Fruit fly (Drosophila melanogaster) whole organism, prepupa: ENCODE measurements around the gene CG10147.

Experiments
- Blimp-1 ChIP-seq: fragments of 200-800 bp; sonication (Bioruptor generic); optimal IDR thresholded peaks from 3 replicates; lab custom pipeline; 2017; ENCODE audit warnings: missing biosample characterization, missing genetic modification characterization, mild to moderate bottlenecking, moderate library complexity, missing genetic modification reagents
- CG10631 ChIP-seq: fragments of 200-800 bp; sonication (Bioruptor generic); optimal IDR thresholded peaks from 2 replicates; lab custom pipeline; 2016; ENCODE audit warnings: missing biosample characterization, missing genetic modification characterization
- CG10669 ChIP-seq: fragments of 200-800 bp; sonication (Bioruptor generic); optimal IDR thresholded peaks from 3 replicates; lab custom pipeline; 2018; ENCODE audit warnings: missing biosample characterization, mild to moderate bottlenecking, missing genetic modification characterization, moderate library complexity
- CG11294 ChIP-seq: fragments of 200-800 bp; sonication (Bioruptor generic); IDR thresholded peaks from 2 replicates; pipeline ENCODE4 v1.3.6; 2022; ENCODE audit warnings: missing biosample characterization, missing genetic modification characterization
- CG11762 ChIP-seq: fragments of 200-800 bp; sonication (Bioruptor generic); optimal IDR thresholded peaks from 3 replicates; lab custom pipeline; 2016; ENCODE audit warnings: missing biosample characterization, missing genetic modification characterization; ENCODE audit not compliant: insufficient read depth
- CG11902 ChIP-seq: fragments of 200-800 bp; sonication (Bioruptor generic); optimal IDR thresholded peaks from 3 replicates; lab custom pipeline; 2016; ENCODE audit warnings: missing biosample characterization, missing genetic modification characterization
- CG15336 ChIP-seq: fragments of 200-800 bp; sonication (Bioruptor generic); IDR thresholded peaks from 2 replicates; pipeline ENCODE4 v1.3.6; 2022; ENCODE audit warnings: missing biosample characterization, missing genetic modification characterization
- CG1621 ChIP-seq: fragments of 200-800 bp; sonication (Bioruptor generic); optimal IDR thresholded peaks from 3 replicates; lab custom pipeline; 2018; ENCODE audit warnings: missing biosample characterization, mild to moderate bottlenecking, missing genetic modification characterization
- CG16779 ChIP-seq: fragments of 200-800 bp; sonication (Bioruptor generic); optimal IDR thresholded peaks from 3 replicates; lab custom pipeline; 2017; ENCODE audit warnings: missing biosample characterization, mild to moderate bottlenecking, missing genetic modification characterization
- CG3032 ChIP-seq: fragments of 200-800 bp; optimal IDR thresholded peaks from 2 replicates; lab custom pipeline; 2019; ENCODE audit warnings: missing biosample characterization, mild to moderate bottlenecking, missing genetic modification characterization, moderate library complexity
- CG31627 ChIP-seq: fragments of 200-800 bp; sonication (Bioruptor generic); optimal IDR thresholded peaks from 3 replicates; lab custom pipeline; 2016; ENCODE audit warnings: missing biosample characterization, missing genetic modification characterization
- CG32006 ChIP-seq: fragments of 200-800 bp; sonication (Bioruptor generic); optimal IDR thresholded peaks from 3 replicates; lab custom pipeline; 2017; ENCODE audit warnings: missing biosample characterization, mild to moderate bottlenecking, missing genetic modification characterization
- CG34406 ChIP-seq: fragments of 200-800 bp; sonication (Bioruptor generic); optimal IDR thresholded peaks from 3 replicates; lab custom pipeline; 2016; ENCODE audit warnings: missing biosample characterization, missing genetic modification characterization
- CG4318 ChIP-seq: fragments of 200-800 bp; sonication (Bioruptor generic); optimal IDR thresholded peaks from 3 replicates; lab custom pipeline; 2017; ENCODE audit warnings: missing biosample characterization, mild to moderate bottlenecking, missing genetic modification characterization
- CG6163 ChIP-seq: fragments of 200-800 bp; sonication (Bioruptor generic); IDR thresholded peaks from 3 replicates; pipeline ENCODE4 v1.3.6; 2022; ENCODE audit warnings: missing biosample characterization, missing genetic modification characterization
- CG6276 ChIP-seq: fragments of 200-800 bp; sonication (Bioruptor generic); optimal IDR thresholded peaks from 2 replicates; lab custom pipeline; 2017; ENCODE audit warnings: missing biosample characterization, mild to moderate bottlenecking, missing genetic modification characterization
- CG6792 ChIP-seq: fragments of 200-800 bp; sonication (Bioruptor generic); optimal IDR thresholded peaks from 3 replicates; lab custom pipeline; 2016; ENCODE audit warnings: missing biosample characterization, missing genetic modification characterization
- CG6808 ChIP-seq: fragments of 200-800 bp; sonication (Bioruptor generic); optimal IDR thresholded peaks from 3 replicates; lab custom pipeline; 2017; ENCODE audit warnings: missing biosample characterization, missing genetic modification characterization, mild to moderate bottlenecking, moderate library complexity, missing genetic modification reagents
- CG6854 ChIP-seq: fragments of 200-800 bp; sonication (Bioruptor generic); optimal IDR thresholded peaks from 2 replicates; lab custom pipeline; 2017; ENCODE audit warnings: missing biosample characterization, mild to moderate bottlenecking, missing genetic modification characterization
- CG7368 ChIP-seq: fragments of 200-800 bp; sonication (Bioruptor generic); optimal IDR thresholded peaks from 3 replicates; lab custom pipeline; 2016; ENCODE audit warnings: missing biosample characterization, missing genetic modification characterization
- CG8119 ChIP-seq: fragments of 200-800 bp; sonication (Bioruptor generic); IDR thresholded peaks from 3 replicates; pipeline ENCODE4 v1.3.6; 2022; ENCODE audit warnings: missing biosample characterization, missing genetic modification characterization
- CG8319 ChIP-seq: fragments of 200-800 bp; sonication (Bioruptor generic); optimal IDR thresholded peaks from 3 replicates; lab custom pipeline; 2016; ENCODE audit warnings: missing biosample characterization, missing genetic modification characterization
- CG9139 ChIP-seq: fragments of 200-800 bp; sonication (Bioruptor generic); optimal IDR thresholded peaks from 3 replicates; lab custom pipeline; 2017; ENCODE audit warnings: missing biosample characterization, mild to moderate bottlenecking, missing genetic modification characterization
- Eip75B ChIP-seq: fragments of 200-800 bp; sonication (Bioruptor generic); optimal IDR thresholded peaks from 3 replicates; lab custom pipeline; 2016; ENCODE audit warnings: missing biosample characterization, missing genetic modification characterization
- Eip78C ChIP-seq: fragments of 200-800 bp; sonication (Bioruptor generic); peaks from one replicate; lab custom pipeline; 2016; ENCODE audit warnings: missing biosample characterization, missing genetic modification characterization
- Eip93F ChIP-seq: fragments of 200-800 bp; sonication (Bioruptor generic); optimal IDR thresholded peaks from 2 replicates; lab custom pipeline; 2016; ENCODE audit warnings: missing biosample characterization, mild to moderate bottlenecking, missing genetic modification characterization
- Ets21C ChIP-seq: fragments of 200-800 bp; sonication (Bioruptor generic); optimal IDR thresholded peaks from 3 replicates; lab custom pipeline; 2016; ENCODE audit warnings: missing biosample characterization, missing genetic modification characterization
- Ets96B ChIP-seq: fragments of 200-800 bp; optimal IDR thresholded peaks from 2 replicates; lab custom pipeline; 2019; ENCODE audit warnings: missing biosample characterization, mild to moderate bottlenecking, missing genetic modification characterization, moderate library complexity
- Gug ChIP-seq: fragments of 200-800 bp; sonication (Bioruptor generic); IDR thresholded peaks from 2 replicates; pipeline ENCODE4 v1.3.6; 2022; ENCODE audit warnings: missing biosample characterization, missing genetic modification characterization
- Hr38 ChIP-seq: sonication (Bioruptor generic); optimal IDR thresholded peaks from 2 replicates; lab custom pipeline; 2016; ENCODE audit warnings: missing biosample characterization, missing genetic modification characterization
- Hr39 ChIP-seq: fragments of 200-800 bp; sonication (Bioruptor generic); optimal IDR thresholded peaks from 2 replicates; lab custom pipeline; 2016; ENCODE audit warnings: missing biosample characterization, missing genetic modification characterization
- Lpt ChIP-seq: fragments of 200-800 bp; sonication (Bioruptor generic); optimal IDR thresholded peaks from 3 replicates; lab custom pipeline; 2016; ENCODE audit warnings: missing biosample characterization, missing genetic modification characterization
- Met ChIP-seq: fragments of 200-800 bp; sonication (Bioruptor generic); optimal IDR thresholded peaks from 3 replicates; lab custom pipeline; 2016; ENCODE audit warnings: missing biosample characterization, missing genetic modification characterization
- Smox ChIP-seq: fragments of 200-800 bp; sonication (Bioruptor generic); optimal IDR thresholded peaks from 3 replicates; lab custom pipeline; 2016; ENCODE audit warnings: missing biosample characterization, missing genetic modification characterization
- Sox14 ChIP-seq: fragments of 200-800 bp; sonication (Bioruptor generic); optimal IDR thresholded peaks from 3 replicates; lab custom pipeline; 2016; ENCODE audit warnings: missing biosample characterization, missing genetic modification characterization
- Sox15 ChIP-seq: fragments of 200-800 bp; sonication (Bioruptor generic); optimal IDR thresholded peaks from 3 replicates; lab custom pipeline; 2016; ENCODE audit warnings: missing biosample characterization, missing genetic modification characterization
- achi ChIP-seq: fragments of 200-800 bp; sonication (Bioruptor generic); optimal IDR thresholded peaks from 3 replicates; lab custom pipeline; 2016; ENCODE audit warnings: missing biosample characterization, missing genetic modification characterization
- acj6 ChIP-seq: fragments of 200-800 bp; sonication (Bioruptor generic); optimal IDR thresholded peaks from 3 replicates; lab custom pipeline; 2016; ENCODE audit warnings: missing biosample characterization, missing genetic modification characterization
- dac ChIP-seq: fragments of 200-800 bp; sonication (Bioruptor generic); optimal IDR thresholded peaks from 2 replicates; lab custom pipeline; 2017; ENCODE audit warnings: missing biosample characterization, mild to moderate bottlenecking, missing genetic modification characterization
- dsx ChIP-seq: fragments of 200-800 bp; optimal IDR thresholded peaks from 3 replicates; lab custom pipeline; 2019; ENCODE audit warnings: missing biosample characterization, mild to moderate bottlenecking, missing genetic modification characterization, moderate library complexity; ENCODE audit not compliant: poor library complexity, severe bottlenecking
- eg ChIP-seq: fragments of 200-800 bp; sonication (Bioruptor generic); IDR thresholded peaks from 3 replicates; pipeline ENCODE4 v1.3.6; 2022; ENCODE audit warnings: missing biosample characterization, missing genetic modification characterization
- esn ChIP-seq: fragments of 200-800 bp; sonication (Bioruptor generic); optimal IDR thresholded peaks from 2 replicates; lab custom pipeline; 2016; ENCODE audit warnings: missing biosample characterization, mild to moderate bottlenecking, missing genetic modification characterization, moderate library complexity
- fd59A ChIP-seq: fragments of 200-800 bp; sonication (Bioruptor generic); optimal IDR thresholded peaks from 2 replicates; lab custom pipeline; 2017; ENCODE audit warnings: missing biosample characterization, mild to moderate bottlenecking, missing genetic modification characterization, missing genetic modification reagents
- fd85E ChIP-seq: fragments of 200-800 bp; sonication (Bioruptor generic); optimal IDR thresholded peaks from 3 replicates; lab custom pipeline; 2016; ENCODE audit warnings: missing biosample characterization, missing genetic modification characterization
- fkh ChIP-seq: fragments of 200-800 bp; sonication (Bioruptor generic); optimal IDR thresholded peaks from 3 replicates; lab custom pipeline; 2017; ENCODE audit warnings: missing biosample characterization, mild to moderate bottlenecking, missing genetic modification characterization, moderate library complexity
- lz ChIP-seq: fragments of 200-800 bp; sonication (Bioruptor generic); optimal IDR thresholded peaks from 3 replicates; lab custom pipeline; 2016; ENCODE audit warnings: missing biosample characterization, missing genetic modification characterization
- net ChIP-seq: fragments of 200-800 bp; sonication (Bioruptor generic); optimal IDR thresholded peaks from 3 replicates; lab custom pipeline; 2016; ENCODE audit warnings: missing biosample characterization, missing genetic modification characterization
- pdm3 ChIP-seq: fragments of 200-800 bp; sonication (Bioruptor generic); optimal IDR thresholded peaks from 3 replicates; lab custom pipeline; 2016; ENCODE audit warnings: missing biosample characterization, missing genetic modification characterization
- salr ChIP-seq, 2 experiments: fragments of 200-800 bp; sonication (Bioruptor generic); optimal IDR thresholded peaks; 3 replicates each; lab custom pipeline; 2016 to 2018; ENCODE audit warnings: missing biosample characterization in 2 of 2, missing genetic modification characterization in 2 of 2, mild to moderate bottlenecking in 1 of 2
- spab ChIP-seq: fragments of 200-800 bp; sonication (Bioruptor generic); optimal IDR thresholded peaks from 2 replicates; lab custom pipeline; 2017; ENCODE audit warnings: missing biosample characterization, mild to moderate bottlenecking, missing genetic modification characterization, missing genetic modification reagents
- topi ChIP-seq: fragments of 200-800 bp; sonication (Bioruptor generic); optimal IDR thresholded peaks from 3 replicates; lab custom pipeline; 2016; ENCODE audit warnings: missing biosample characterization, missing genetic modification characterization
- vri ChIP-seq: fragments of 200-800 bp; sonication (Bioruptor generic); optimal IDR thresholded peaks from 3 replicates; lab custom pipeline; 2016; ENCODE audit warnings: missing biosample characterization, mild to moderate bottlenecking, missing genetic modification characterization

The CG10147 gene

dm6 chr3L:6488405-6488804 is at the start of gene CG10147, which contains the start of gene Bulli:
Gene CG10147, minus strand, starts transcription at chr3L:6488424.
Gene Bulli, plus strand, starts transcription at chr3L:6488681.
- peak; percentile 77 for TF ChIP-seq Blimp-1 (GFP tag; lab: Kevin White, UChicago)
- peak; percentile 91 for TF ChIP-seq CG34406 (GFP tag; lab: Kevin White, UChicago)
- TF ChIP-seq CG6792 (GFP tag; lab: Kevin White, UChicago), result peak; percentile 89
- peak; percentile 81 for TF ChIP-seq fd85E (GFP tag; lab: Kevin White, UChicago)
- TF ChIP-seq topi, result peak; percentile 94
- TF ChIP-seq dac, result peak; percentile 84
- peak; percentile 92 for TF ChIP-seq dsx (GFP tag; lab: Kevin White, UChicago)
- peak; percentile 96 for TF ChIP-seq CG10631 (GFP tag; lab: Kevin White, UChicago)
- TF ChIP-seq salr (GFP tag; optimal IDR thresholded peaks at IDR 0.05; lab: Kevin White, UChicago), result peak; percentile 83 to 94
- peak; percentile 96 for TF ChIP-seq Smox (GFP tag; lab: Kevin White, UChicago)
- TF ChIP-seq CG6854 (GFP tag; lab: Kevin White, UChicago), result peak; percentile 80
- TF ChIP-seq spab (GFP tag; lab: Kevin White, UChicago), result peak; percentile 84
- TF ChIP-seq Met (GFP tag; lab: Kevin White, UChicago), result peak; percentile 95
- TF ChIP-seq CG8319 (GFP tag; lab: Kevin White, UChicago), result peak; percentile 92
- peak; percentile 81 for TF ChIP-seq CG9139 (GFP tag; lab: Kevin White, UChicago)
- TF ChIP-seq CG32006 (GFP tag; lab: Kevin White, UChicago), result peak; percentile 95
- TF ChIP-seq Gug (GFP tag; lab: Robert Waterston, UW), result peak; percentile 96
- TF ChIP-seq Ets96B (tag; lab: Kevin White, UChicago), result peak; percentile 96
- peak; percentile 98 for TF ChIP-seq Eip78C (GFP tag; lab: Kevin White, UChicago)
- TF ChIP-seq Sox14 (GFP tag; lab: Kevin White, UChicago), result peak; percentile 95
- TF ChIP-seq CG1621, result peak; percentile 85
- peak; percentile 91 for TF ChIP-seq Ets21C (GFP tag; lab: Kevin White, UChicago)
- peak; percentile 86 for TF ChIP-seq CG15336 (GFP tag; lab: Robert Waterston, UW)
- peak; percentile 94 for TF ChIP-seq CG11294 (GFP tag; lab: Robert Waterston, UW)
- peak; percentile 96 for TF ChIP-seq Sox15
- TF ChIP-seq eg (GFP tag; lab: Robert Waterston, UW), result peak; percentile 96
- peak; percentile 94 for TF ChIP-seq lz
- TF ChIP-seq Eip75B, result peak; percentile 88
- peak; percentile 90 for TF ChIP-seq fd59A (GFP tag; lab: Kevin White, UChicago)
- peak; percentile 91 for TF ChIP-seq net (GFP tag; lab: Kevin White, UChicago)
- peak; percentile 95 for TF ChIP-seq achi (GFP tag; lab: Kevin White, UChicago)
- peak; percentile 89 for TF ChIP-seq Lpt (GFP tag; lab: Kevin White, UChicago)
- peak; percentile 98 for TF ChIP-seq fkh
- TF ChIP-seq acj6 (GFP tag; lab: Kevin White, UChicago), result peak; percentile 97
- TF ChIP-seq CG10669 (GFP tag; lab: Kevin White, UChicago), result peak; percentile 92
- peak; percentile 96 for TF ChIP-seq CG6163 (GFP tag; lab: Robert Waterston, UW)
- TF ChIP-seq CG31627 (GFP tag; lab: Kevin White, UChicago), result peak; percentile 96
- no peak for TF ChIP-seq CG16779 (tag; lab: Kevin White, UChicago)
- peak; percentile 79 for TF ChIP-seq CG6276 (GFP tag; lab: Kevin White, UChicago)
- TF ChIP-seq CG11902 (GFP tag; lab: Kevin White, UChicago), result peak; percentile 94
- peak; percentile 96 for TF ChIP-seq esn (GFP tag; lab: Kevin White, UChicago)
- peak; percentile 93 for TF ChIP-seq vri (GFP tag; lab: Kevin White, UChicago)
- TF ChIP-seq Hr38 (GFP tag; lab: Kevin White, UChicago), result peak; percentile 51
- peak; percentile 94 for TF ChIP-seq CG4318 (GFP tag; lab: Kevin White, UChicago)
- peak; percentile 92 for TF ChIP-seq CG7368 (GFP tag; lab: Kevin White, UChicago)
- TF ChIP-seq pdm3, result peak; percentile 96
- TF ChIP-seq CG11762, result peak; percentile 92
- peak; percentile 82 for TF ChIP-seq Eip93F (GFP tag; lab: Kevin White, UChicago)
- TF ChIP-seq CG6808 (GFP tag; lab: Kevin White, UChicago), result peak; percentile 87
- TF ChIP-seq Hr39 (GFP tag; lab: Kevin White, UChicago), result peak; percentile 95
- TF ChIP-seq CG8119 (GFP tag; lab: Robert Waterston, UW), result peak; percentile 84
- TF ChIP-seq CG3032 (tag; lab: Kevin White, UChicago), result peak; percentile 97
